Fruit fly (Drosophila melanogaster) whole organism, embryonic: ENCODE results near the gene Tom40.

Experiments used
- Atf3 ChIP-seq: fragments of 200-800 bp; sonication (Bioruptor generic); optimal IDR thresholded peaks from 3 replicates; lab custom pipeline; 2016; ENCODE audit warnings: missing biosample characterization, missing genetic modification characterization
- CG10462 ChIP-seq: fragments of 200-800 bp; sonication (Bioruptor generic); optimal IDR thresholded peaks from 2 replicates; lab custom pipeline; 2016; ENCODE audit warnings: missing biosample characterization, missing genetic modification characterization
- CG11093 ChIP-seq: fragments of 200-800 bp; sonication (Bioruptor generic); IDR thresholded peaks from 3 replicates; pipeline ENCODE4 v1.3.6; 2022; ENCODE audit warnings: missing biosample characterization, missing genetic modification characterization
- CG11456 ChIP-seq: fragments of 200-800 bp; sonication (Bioruptor generic); IDR thresholded peaks from 3 replicates; pipeline ENCODE4 v1.3.6; 2022; ENCODE audit warnings: missing biosample characterization, missing genetic modification characterization
- CG13894 ChIP-seq: fragments of 200-800 bp; sonication (Bioruptor generic); optimal IDR thresholded peaks from 3 replicates; lab custom pipeline; 2018; ENCODE audit warnings: missing biosample characterization, mild to moderate bottlenecking, missing genetic modification characterization, moderate library complexity
- CG14667 ChIP-seq: fragments of 200-800 bp; sonication (Bioruptor generic); IDR thresholded peaks from 2 replicates; pipeline ENCODE4 v1.3.6; 2022; ENCODE audit warnings: missing biosample characterization, missing genetic modification characterization
- CG15601 ChIP-seq: fragments of 200-800 bp; sonication (Bioruptor generic); optimal IDR thresholded peaks from 3 replicates; lab custom pipeline; 2019; ENCODE audit warnings: missing biosample characterization, mild to moderate bottlenecking, missing genetic modification characterization, moderate library complexity
- CG16779 ChIP-seq: fragments of 200-800 bp; sonication (Bioruptor generic); IDR thresholded peaks from 2 replicates; pipeline ENCODE4 v1.3.6; 2022; ENCODE audit warnings: missing biosample characterization, missing genetic modification characterization
- CG17385 ChIP-seq: fragments of 200-800 bp; sonication (Bioruptor generic); optimal IDR thresholded peaks from 3 replicates; lab custom pipeline; 2018; ENCODE audit warnings: missing biosample characterization, mild to moderate bottlenecking, missing genetic modification characterization
- CG1792 ChIP-seq: fragments of 200-800 bp; sonication (Bioruptor generic); optimal IDR thresholded peaks from 2 replicates; lab custom pipeline; 2016; ENCODE audit warnings: missing biosample characterization, missing genetic modification characterization
- CG3163 ChIP-seq: fragments of 200-800 bp; sonication (Bioruptor generic); optimal IDR thresholded peaks from 3 replicates; lab custom pipeline; 2016; ENCODE audit warnings: missing biosample characterization, missing genetic modification characterization
- CG3281 ChIP-seq: fragments of 200-800 bp; sonication (Bioruptor generic); optimal IDR thresholded peaks from 3 replicates; lab custom pipeline; 2017; ENCODE audit warnings: missing biosample characterization, mild to moderate bottlenecking, missing genetic modification characterization
- CG3726 ChIP-seq: fragments of 200-800 bp; sonication (Bioruptor generic); IDR thresholded peaks from 3 replicates; pipeline ENCODE4, ENCODE4 v1.3.6; 2022; ENCODE audit warnings: missing biosample characterization, missing genetic modification characterization
- CG4617 ChIP-seq: fragments of 200-800 bp; sonication (Bioruptor generic); optimal IDR thresholded peaks from 3 replicates; lab custom pipeline; 2016; ENCODE audit warnings: missing biosample characterization, missing genetic modification characterization, borderline replicate concordance
- CG5180 ChIP-seq: fragments of 200-800 bp; sonication (Bioruptor generic); optimal IDR thresholded peaks from 3 replicates; lab custom pipeline; 2017; ENCODE audit warnings: missing biosample characterization, missing genetic modification characterization, mild to moderate bottlenecking, moderate library complexity, missing genetic modification reagents
- CG6854 ChIP-seq: fragments of 200-800 bp; sonication (Bioruptor generic); optimal IDR thresholded peaks from 3 replicates; lab custom pipeline; 2017; ENCODE audit warnings: missing biosample characterization, mild to moderate bottlenecking, missing genetic modification characterization
- D ChIP-seq, 2 experiments: fragments of 200-800 bp in 1 of 2; fragments of >200 bp in 1 of 2; sonication (Bioruptor generic) in 1 of 2; optimal IDR thresholded peaks; 2 replicates in 1 of 2; 3 replicates in 1 of 2; lab custom pipeline; 2017; ENCODE audit warnings: mild to moderate bottlenecking in 1 of 2, missing biosample characterization in 1 of 2, missing genetic modification characterization in 1 of 2, missing genetic modification reagents in 1 of 2
- Ets65A ChIP-seq: fragments of 200-800 bp; sonication (Bioruptor generic); peaks from one replicate; lab custom pipeline; 2016; ENCODE audit warnings: missing biosample characterization, missing genetic modification characterization
- Ets97D ChIP-seq: fragments of 200-800 bp; sonication (Bioruptor generic); optimal IDR thresholded peaks from 3 replicates; lab custom pipeline; 2016; ENCODE audit warnings: missing biosample characterization, missing genetic modification characterization
- Fer1 ChIP-seq: fragments of 200-800 bp; sonication (Bioruptor generic); optimal IDR thresholded peaks from 2 replicates; lab custom pipeline; 2017; ENCODE audit warnings: missing biosample characterization, mild to moderate bottlenecking, missing genetic modification characterization
- Max ChIP-seq: fragments of 200-800 bp; sonication (Bioruptor generic); optimal IDR thresholded peaks from 2 replicates; lab custom pipeline; 2016; ENCODE audit warnings: missing biosample characterization, mild to moderate bottlenecking, missing genetic modification characterization
- NFAT ChIP-seq: fragments of 200-800 bp; sonication (Bioruptor generic); IDR thresholded peaks from 2 replicates; pipeline ENCODE4 v1.3.6; 2022; ENCODE audit warnings: missing biosample characterization, missing genetic modification characterization
- NK7.1 ChIP-seq: fragments of 200-800 bp; sonication (Bioruptor generic); optimal IDR thresholded peaks from 3 replicates; lab custom pipeline; 2016; ENCODE audit warnings: missing biosample characterization, missing genetic modification characterization
- NfI ChIP-seq: fragments of 200-800 bp; sonication (Bioruptor generic); optimal IDR thresholded peaks from 3 replicates; lab custom pipeline; 2018; ENCODE audit warnings: missing biosample characterization, mild to moderate bottlenecking, missing genetic modification characterization, moderate library complexity
- Scr ChIP-seq: fragments of 200-800 bp; sonication (Bioruptor generic); IDR thresholded peaks from 2 replicates; pipeline ENCODE4 v1.3.6; 2022; ENCODE audit warnings: missing biosample characterization, missing genetic modification characterization; ENCODE audit not compliant: partially characterized antibody
- Sry-β ChIP-seq: fragments of 200-800 bp; sonication (Bioruptor generic); optimal IDR thresholded peaks from 2 replicates; lab custom pipeline; 2018; ENCODE audit warnings: missing biosample characterization, mild to moderate bottlenecking, missing genetic modification characterization, moderate library complexity
- Stat92E ChIP-seq, 3 experiments: fragments of >200 bp in 2 of 3; fragments of 200-800 bp in 1 of 3; sonication (Bioruptor generic) in 1 of 3; optimal IDR thresholded peaks; 2 replicates each; lab custom pipeline; 2017 to 2019; ENCODE audit warnings: missing biosample characterization in 3 of 3, missing genetic modification characterization in 3 of 3, mild to moderate bottlenecking in 1 of 3, moderate library complexity in 1 of 3
- ash1 ChIP-seq: fragments of 200-800 bp; sonication (Bioruptor generic); optimal IDR thresholded peaks from 2 replicates; lab custom pipeline; 2018; ENCODE audit warnings: missing biosample characterization, mild to moderate bottlenecking, missing genetic modification characterization
- az2 ChIP-seq: fragments of 200-800 bp; sonication (Bioruptor generic); optimal IDR thresholded peaks from 3 replicates; lab custom pipeline; 2016; ENCODE audit warnings: missing biosample characterization, missing genetic modification characterization
- cwo ChIP-seq: fragments of 200-800 bp; sonication (Bioruptor generic); optimal IDR thresholded peaks from 3 replicates; lab custom pipeline; 2017; ENCODE audit warnings: missing biosample characterization, missing genetic modification characterization, mild to moderate bottlenecking, moderate library complexity, missing genetic modification reagents
- fd102C ChIP-seq: fragments of 200-800 bp; sonication (Bioruptor generic); optimal IDR thresholded peaks from 2 replicates; lab custom pipeline; 2018; ENCODE audit warnings: missing biosample characterization, mild to moderate bottlenecking, missing genetic modification characterization, moderate library complexity
- fru ChIP-seq: fragments of >200 bp; optimal IDR thresholded peaks from 2 replicates; lab custom pipeline; 2017
- gce ChIP-seq: fragments of 200-800 bp; sonication (Bioruptor generic); IDR thresholded peaks from 3 replicates; pipeline ENCODE4 v1.3.6; 2022; ENCODE audit warnings: missing biosample characterization, missing genetic modification characterization
- gfzf ChIP-seq: fragments of 200-800 bp; sonication (Bioruptor generic); optimal IDR thresholded peaks from 2 replicates; lab custom pipeline; 2016; ENCODE audit warnings: missing biosample characterization, mild to moderate bottlenecking, missing genetic modification characterization, moderate library complexity
- grn ChIP-seq: fragments of 200-800 bp; sonication (Bioruptor generic); optimal IDR thresholded peaks from 3 replicates; lab custom pipeline; 2017; ENCODE audit warnings: missing biosample characterization, missing genetic modification characterization
- lov ChIP-seq, 2 experiments: fragments of 200-800 bp in 1 of 2; fragments of >200 bp in 1 of 2; sonication (Bioruptor generic) in 1 of 2; IDR thresholded peaks in 1 of 2; optimal IDR thresholded peaks in 1 of 2; 2 replicates in 1 of 2; 3 replicates in 1 of 2; pipeline versions ENCODE4 v1.3.6 to Lab custom; 2017 to 2022; ENCODE audit warnings: missing biosample characterization in 1 of 2, missing genetic modification characterization in 1 of 2
- luna ChIP-seq: fragments of 200-800 bp; sonication (Bioruptor generic); optimal IDR thresholded peaks from 2 replicates; lab custom pipeline; 2016; ENCODE audit warnings: missing biosample characterization, missing genetic modification characterization
- odd ChIP-seq: fragments of 200-800 bp; sonication (Bioruptor generic); optimal IDR thresholded peaks from 2 replicates; lab custom pipeline; 2017; ENCODE audit warnings: missing biosample characterization, mild to moderate bottlenecking, missing genetic modification characterization
- otp ChIP-seq: fragments of 200-800 bp; sonication (Bioruptor generic); IDR thresholded peaks from 3 replicates; pipeline ENCODE4, ENCODE4 v1.3.6; 2022; ENCODE audit warnings: missing biosample characterization, missing genetic modification characterization
- pita ChIP-seq: fragments of 200-800 bp; sonication (Bioruptor generic); optimal IDR thresholded peaks from 2 replicates; lab custom pipeline; 2017; ENCODE audit warnings: missing biosample characterization, mild to moderate bottlenecking, missing genetic modification characterization
- pnt ChIP-seq: fragments of 200-800 bp; sonication (Bioruptor generic); optimal IDR thresholded peaks from 3 replicates; lab custom pipeline; 2016; ENCODE audit warnings: missing biosample characterization, missing genetic modification characterization
- pros ChIP-seq: fragments of 200-800 bp; sonication (Bioruptor generic); optimal IDR thresholded peaks from 3 replicates; lab custom pipeline; 2019; ENCODE audit warnings: missing biosample characterization, mild to moderate bottlenecking, missing genetic modification characterization, moderate library complexity
- sc ChIP-seq, 3 experiments: fragments of >200 bp in 2 of 3; fragments of 200-800 bp in 1 of 3; sonication (Bioruptor generic) in 1 of 3; optimal IDR thresholded peaks; 2 replicates in 2 of 3; 3 replicates in 1 of 3; lab custom pipeline; 2017; ENCODE audit warnings: mild to moderate bottlenecking in 1 of 3, missing biosample characterization in 1 of 3, missing genetic modification characterization in 1 of 3, missing genetic modification reagents in 1 of 3
- sens ChIP-seq: fragments of 200-800 bp; sonication (Bioruptor generic); peaks from one replicate; lab custom pipeline; 2016; ENCODE audit warnings: missing biosample characterization, missing genetic modification characterization
- sens-2 ChIP-seq: fragments of 200-800 bp; sonication (Bioruptor generic); IDR thresholded peaks from 2 replicates; pipeline ENCODE4 v1.3.6; 2022; ENCODE audit warnings: missing biosample characterization, missing genetic modification characterization
- tin ChIP-seq: fragments of 200-800 bp; sonication (Bioruptor generic); optimal IDR thresholded peaks from 3 replicates; lab custom pipeline; 2016; ENCODE audit warnings: missing biosample characterization, missing genetic modification characterization
- twi ChIP-seq: fragments of 200-800 bp; optimal IDR thresholded peaks from 2 replicates; lab custom pipeline; 2019; ENCODE audit warnings: missing biosample characterization, mild to moderate bottlenecking, missing genetic modification characterization, moderate library complexity

The Tom40 gene

DNA sequence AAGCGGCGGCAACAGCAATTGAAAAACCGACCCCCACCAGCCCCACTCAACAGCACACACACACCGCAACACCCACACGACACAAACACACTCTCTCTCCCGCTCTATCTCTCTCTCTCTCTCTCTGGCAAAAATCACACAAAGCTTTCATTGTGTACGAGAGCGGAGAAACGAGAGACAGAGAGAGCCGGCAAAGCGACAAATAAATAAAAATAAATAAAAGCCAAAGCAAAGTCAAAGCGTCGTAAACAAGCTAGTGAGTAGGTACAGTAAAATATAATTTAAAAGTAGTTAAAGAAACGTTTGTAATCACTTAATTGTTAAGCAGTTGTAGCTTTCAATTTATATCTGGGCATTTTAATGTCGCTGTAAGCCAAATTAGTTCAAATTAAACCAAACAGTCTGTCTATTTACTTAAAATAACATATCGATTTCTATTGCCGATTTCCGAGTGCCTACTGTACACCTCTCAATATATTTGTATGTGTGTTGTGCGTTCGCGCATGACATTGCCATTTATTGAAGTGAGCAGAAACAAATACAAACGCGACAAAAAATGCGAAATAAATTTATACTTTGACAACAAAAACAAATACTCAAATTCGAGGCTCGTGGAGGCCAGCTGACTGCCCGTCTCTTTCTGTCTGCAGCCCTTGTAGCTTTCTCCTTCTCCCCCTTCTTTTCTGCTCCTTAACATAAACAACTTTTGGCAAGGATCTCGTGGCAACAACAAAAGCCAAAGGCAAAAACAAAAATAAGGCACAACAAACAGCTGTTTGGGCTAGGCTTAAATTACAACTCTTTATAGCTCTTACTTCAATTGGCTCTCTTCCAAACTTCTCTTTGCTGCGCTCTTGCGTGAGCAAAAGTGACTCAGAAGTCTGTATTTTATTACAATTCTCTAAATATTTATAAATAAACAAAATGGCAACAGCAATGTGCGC lies 39.7 kb upstream of the Tom40 start (continued):
- TF ChIP-seq CG3281 (GFP tag; lab: Kevin White, UChicago) (peak; percentile 97), fru (lab: Kevin White, UChicago) (no peak), Fer1 (GFP tag; lab: Kevin White, UChicago) (peak; percentile 97), cwo (peak; percentile 95), Scr (GFP tag; lab: Robert Waterston, UW) (no peak), Ets65A (GFP tag; lab: Kevin White, UChicago) (peak; percentile 95), CG10462 (GFP tag; lab: Kevin White, UChicago) (peak; percentile 62), CG14667 (GFP tag; lab: Robert Waterston, UW) (peak; percentile 77), CG11456 (peak; percentile 91), gfzf (GFP tag; lab: Kevin White, UChicago) (no peak), pros (GFP tag; lab: Kevin White, UChicago) (no peak), fd102C (GFP tag; lab: Kevin White, UChicago) (no peak), sens (GFP tag; lab: Kevin White, UChicago) (peak; percentile 94), NFAT (GFP tag; lab: Robert Waterston, UW) (peak; percentile 80), az2 (GFP tag; lab: Kevin White, UChicago) (peak; percentile 81), CG17385 (GFP tag; lab: Kevin White, UChicago) (peak; percentile 91), CG6854 (GFP tag; lab: Kevin White, UChicago) (peak; percentile 93), Sry-β (GFP tag; lab: Kevin White, UChicago) (no peak), ash1 (peak; percentile 38), gce (GFP tag; lab: Robert Waterston, UW) (peak; percentile 79; the same call in 2 of the 3 replicates), CG3163 (peak; percentile 90), luna (GFP tag; lab: Kevin White, UChicago) (peak; percentile 81), CG3726 (GFP tag; lab: Robert Waterston, UW) (0 out of 3 replicates have a peak, but pooled peaks have one; percentile 64), CG13894 (peak; percentile 96), Stat92E (GFP tag; optimal IDR thresholded peaks at IDR 0.05; lab: Kevin White, UChicago) (peak in 1 of 3 experiments; percentile 3), otp (GFP tag; lab: Robert Waterston, UW) (peak; percentile 78), pita (GFP tag; lab: Kevin White, UChicago) (no peak), CG15601 (tag; lab: Kevin White, UChicago) (peak; percentile 64), grn (GFP tag; lab: Kevin White, UChicago) (peak; percentile 9), CG1792 (GFP tag; lab: Kevin White, UChicago) (peak; percentile 64), D (optimal IDR thresholded peaks at IDR 0.05; lab: Kevin White, UChicago) (no peak), D (GFP tag; optimal IDR thresholded peaks at IDR 0.05; lab: Kevin White, UChicago) (peak; percentile 66), twi (tag; lab: Kevin White, UChicago) (peak; percentile 70), sc (optimal IDR thresholded peaks at IDR 0.05; lab: Kevin White, UChicago) (no peak), sc (GFP tag; optimal IDR thresholded peaks at IDR 0.05; lab: Kevin White, UChicago) (peak; percentile 23), Max (peak; percentile 83), odd (GFP tag; lab: Kevin White, UChicago) (peak; percentile 86), lov (optimal IDR thresholded peaks at IDR 0.05; lab: Kevin White, UChicago) (no peak), lov (GFP tag; IDR thresholded peaks at IDR 0.05; lab: Robert Waterston, UW) (no peak), NfI (peak; percentile 93), tin (GFP tag; lab: Kevin White, UChicago) (peak; percentile 83), pnt (GFP tag; lab: Kevin White, UChicago) (peak; percentile 68), CG11093 (GFP tag; lab: Robert Waterston, UW) (peak; percentile 74; the same call in 2 of the 3 replicates), CG5180 (peak; percentile 79), NK7.1 (GFP tag; lab: Kevin White, UChicago) (peak; percentile 72), CG4617 (GFP tag; lab: Kevin White, UChicago) (peak; percentile 45), sens-2 (GFP tag; lab: Robert Waterston, UW) (no peak), Ets97D (GFP tag; lab: Kevin White, UChicago) (peak; percentile 51), CG16779 (peak; percentile 88), Atf3 (GFP tag; lab: Kevin White, UChicago) (peak; percentile 65)
